Fruit fly (Drosophila melanogaster): Measurements from ENCODE around the gene CG42588.

CG42588 gene

dm6 chr3L:12794532-12794931 lies 19.5 kb upstream of the CG42588 start (continued):
- no peak for TF ChIP-seq crol (GFP tag; IDR thresholded peaks at IDR 0.05)
- no peak for TF ChIP-seq slou (GFP tag; optimal IDR thresholded peaks at IDR 0.05)
- no peak for TF ChIP-seq sens-2 (GFP tag; IDR thresholded peaks at IDR 0.05)
- TF ChIP-seq CG1024 (GFP tag; IDR thresholded peaks at IDR 0.05) = no peak
- no peak for TF ChIP-seq tup (GFP tag; optimal IDR thresholded peaks at IDR 0.05)
- no peak for TF ChIP-seq kay (GFP tag; optimal IDR thresholded peaks at IDR 0.05)
- TF ChIP-seq dmrt99B (tag; optimal IDR thresholded peaks at IDR 0.05) = no peak
- peak; percentile 89 for TF ChIP-seq unc-4 (GFP tag; IDR thresholded peaks at IDR 0.05; ENCODE audit: partially characterized antibody)
- no peak for TF ChIP-seq CG32532 (GFP tag; IDR thresholded peaks at IDR 0.05)
- TF ChIP-seq hth (optimal IDR thresholded peaks at IDR 0.05) = no peak
- TF ChIP-seq B-H1 (GFP tag; IDR thresholded peaks at IDR 0.05) = no peak
- TF ChIP-seq trem (tag; optimal IDR thresholded peaks at IDR 0.05) = peak; percentile 7
- peak; percentile 41 for TF ChIP-seq Hmr (GFP tag; optimal IDR thresholded peaks at IDR 0.05)
- peak; percentile 6 for TF ChIP-seq CG17359 (tag; optimal IDR thresholded peaks at IDR 0.05)
- no peak for TF ChIP-seq tap (tag; optimal IDR thresholded peaks at IDR 0.05)
- 0 out of 2 replicates have a peak, but pooled peaks have one; percentile 19 for TF ChIP-seq CG32767 (GFP tag; IDR thresholded peaks at IDR 0.05)
- TF ChIP-seq dysf (GFP tag; IDR thresholded peaks at IDR 0.05) = no peak
- no peak for TF ChIP-seq lilli (GFP tag; optimal IDR thresholded peaks at IDR 0.05)
- no peak for TF ChIP-seq CG10979 (tag; optimal IDR thresholded peaks at IDR 0.05)
- no peak for TF ChIP-seq CG32772 (GFP tag; IDR thresholded peaks at IDR 0.05)
- no peak for TF ChIP-seq CG4730 (GFP tag; IDR thresholded peaks at IDR 0.05)
- no peak for TF ChIP-seq Xrp1 (GFP tag; IDR thresholded peaks at IDR 0.05)
- TF ChIP-seq CG2875 (GFP tag; optimal IDR thresholded peaks at IDR 0.05) = no peak
- TF ChIP-seq ken (GFP tag; IDR thresholded peaks at IDR 0.05) = no peak
- TF ChIP-seq CG10274 (GFP tag; optimal IDR thresholded peaks at IDR 0.05) = no peak
- no peak for TF ChIP-seq gsb-n (tag; optimal IDR thresholded peaks at IDR 0.05)
- TF ChIP-seq CG12071 (GFP tag; optimal IDR thresholded peaks at IDR 0.05) = no peak
- peak; percentile 86 for TF ChIP-seq CG17186 (GFP tag; optimal IDR thresholded peaks at IDR 0.05)
- TF ChIP-seq CG11085 (GFP tag; IDR thresholded peaks at IDR 0.05) = no peak
- TF ChIP-seq Abd-B (GFP tag; optimal IDR thresholded peaks at IDR 0.05) = no peak
- TF ChIP-seq insv (GFP tag; optimal IDR thresholded peaks at IDR 0.05) = no peak
- no peak for TF ChIP-seq CG18764 (GFP tag; optimal IDR thresholded peaks at IDR 0.05)
- TF ChIP-seq Mes4 (GFP tag; optimal IDR thresholded peaks at IDR 0.05) = no peak
- TF ChIP-seq Lhr (GFP tag; optimal IDR thresholded peaks at IDR 0.05) = peak; percentile 39
- 0 out of 3 replicates have a peak, but pooled peaks have one; percentile 23 for TF ChIP-seq ci (GFP tag; IDR thresholded peaks at IDR 0.05)
- TF ChIP-seq CG6854 (GFP tag; optimal IDR thresholded peaks at IDR 0.05) = no peak
- TF ChIP-seq Drgx (GFP tag; IDR thresholded peaks at IDR 0.05) = no peak
- no peak for TF ChIP-seq CkIIα-i1 (GFP tag; IDR thresholded peaks at IDR 0.05)
- peak; percentile 19 for TF ChIP-seq CG34376 (GFP tag; optimal IDR thresholded peaks at IDR 0.05)
- TF ChIP-seq sisA (GFP tag; IDR thresholded peaks at IDR 0.05) = no peak
- peak; percentile 36 for TF ChIP-seq Fer1 (GFP tag; optimal IDR thresholded peaks at IDR 0.05)
- no peak for TF ChIP-seq Atf3 (GFP tag; optimal IDR thresholded peaks at IDR 0.05)
- TF ChIP-seq CG7357 (GFP tag; IDR thresholded peaks at IDR 0.05) = no peak
- no peak for TF ChIP-seq otp (GFP tag; IDR thresholded peaks at IDR 0.05)
- no peak for TF ChIP-seq CG12155 (GFP tag; optimal IDR thresholded peaks at IDR 0.05)
- TF ChIP-seq Atf6 (GFP tag; IDR thresholded peaks at IDR 0.05) = no peak
- TF ChIP-seq CG34224 (GFP tag; IDR thresholded peaks at IDR 0.05; ENCODE audit: partially characterized antibody) = peak; percentile 91
- TF ChIP-seq ssp (GFP tag; IDR thresholded peaks at IDR 0.05) = no peak
- peak; percentile 81 for TF ChIP-seq Doc3 (GFP tag; IDR thresholded peaks at IDR 0.05; ENCODE audit: partially characterized antibody)
- TF ChIP-seq E2f2 (GFP tag; IDR thresholded peaks at IDR 0.05) = peak; percentile 96
- no peak for TF ChIP-seq Adf1 (GFP tag; IDR thresholded peaks at IDR 0.05)
- no peak for TF ChIP-seq wdn (GFP tag; IDR thresholded peaks at IDR 0.05)
- TF ChIP-seq Ets97D (GFP tag; optimal IDR thresholded peaks at IDR 0.05) = no peak
